Worm (Caenorhabditis elegans) whole organism, L2 larva: ENCODE data around the gene atgp-2.
A peak's percentile ranks its signal among the peaks of the same experiment; 100 is the strongest.

ENCODE experiments used
- C34F6.9 ChIP-seq: fragments of 150-350 bp; optimal IDR thresholded peaks from 2 replicates; lab custom pipeline; 2014; ENCODE audit warnings: missing biosample characterization, missing genetic modification characterization
- F13H6.1 ChIP-seq: sonication (generic microtip); optimal IDR thresholded peaks from 2 replicates; lab custom pipeline; 2016; ENCODE audit warnings: missing genetic modification characterization, missing compliant biosample characterization
- aly-2 ChIP-seq: fragments of 150-350 bp; optimal IDR thresholded peaks from 2 replicates; lab custom pipeline; 2014; ENCODE audit warnings: missing biosample characterization, missing genetic modification characterization
- blmp-1 ChIP-seq: sonication (generic microtip); optimal IDR thresholded peaks from 2 replicates; lab custom pipeline; 2017; ENCODE audit warnings: missing genetic modification characterization, mild to moderate bottlenecking, missing compliant biosample characterization, antibody characterized with exemption, moderate library complexity; ENCODE audit not compliant: insufficient read depth
- ceh-16 ChIP-seq: fragments of 150-350 bp; optimal IDR thresholded peaks from 2 replicates; lab custom pipeline; 2014; ENCODE audit warnings: missing biosample characterization, missing genetic modification characterization
- crh-2 ChIP-seq: sonication (generic microtip); optimal IDR thresholded peaks from 2 replicates; lab custom pipeline; 2017; ENCODE audit warnings: missing biosample characterization, missing genetic modification characterization
- dmd-4 ChIP-seq: sonication (generic microtip); optimal IDR thresholded peaks from 2 replicates; lab custom pipeline; 2017; ENCODE audit warnings: missing biosample characterization, missing genetic modification characterization
- elt-1 ChIP-seq: fragments of 150-350 bp; optimal IDR thresholded peaks from 2 replicates; lab custom pipeline; 2014; ENCODE audit warnings: missing biosample characterization, missing genetic modification characterization
- fos-1 ChIP-seq: fragments of 150-350 bp; optimal IDR thresholded peaks from 2 replicates; lab custom pipeline; 2014; ENCODE audit warnings: missing biosample characterization, missing genetic modification characterization
- gmeb-1 ChIP-seq: fragments of 150-350 bp; optimal IDR thresholded peaks from 2 replicates; lab custom pipeline; 2014; ENCODE audit warnings: missing biosample characterization, missing genetic modification characterization
- lin-11 ChIP-seq: fragments of 150-350 bp; sonication (generic microtip); optimal IDR thresholded peaks from 2 replicates; lab custom pipeline; 2014; ENCODE audit warnings: missing biosample characterization, missing genetic modification characterization, inconsistent platforms, mixed read lengths
- lin-13 ChIP-seq: fragments of 150-350 bp; optimal IDR thresholded peaks from 2 replicates; lab custom pipeline; 2014; ENCODE audit warnings: missing biosample characterization, missing genetic modification reagents, missing genetic modification characterization
- lin-39 ChIP-seq: fragments of 150-350 bp; optimal IDR thresholded peaks from 2 replicates; lab custom pipeline; 2014; ENCODE audit warnings: missing biosample characterization, missing genetic modification reagents, missing genetic modification characterization
- lsy-2 ChIP-seq, 2 experiments: fragments of 150-350 bp in 1 of 2; sonication (generic microtip) in 1 of 2; optimal IDR thresholded peaks; 2 replicates each; lab custom pipeline; 2014 to 2017; ENCODE audit warnings: missing biosample characterization in 2 of 2, missing genetic modification characterization in 2 of 2
- mab-5 ChIP-seq: fragments of 150-350 bp; optimal IDR thresholded peaks from 2 replicates; lab custom pipeline; 2014; ENCODE audit warnings: missing biosample characterization, missing genetic modification characterization
- mbf-1 ChIP-seq: sonication (generic microtip); optimal IDR thresholded peaks from 2 replicates; lab custom pipeline; 2017; ENCODE audit warnings: missing biosample characterization, missing genetic modification characterization
- mdl-1 ChIP-seq, 2 experiments: fragments of 150-350 bp in 1 of 2; sonication (generic microtip) in 1 of 2; optimal IDR thresholded peaks; 2 replicates each; lab custom pipeline; 2017; ENCODE audit warnings: missing biosample characterization in 2 of 2, missing genetic modification characterization in 2 of 2
- nhr-10 ChIP-seq: sonication (generic microtip); optimal IDR thresholded peaks from 2 replicates; lab custom pipeline; 2017; ENCODE audit warnings: missing biosample characterization, missing genetic modification characterization
- nhr-11 ChIP-seq: fragments of 150-350 bp; optimal IDR thresholded peaks from 2 replicates; lab custom pipeline; 2014; ENCODE audit warnings: missing biosample characterization, missing genetic modification characterization
- nhr-129 ChIP-seq: fragments of 150-350 bp; optimal IDR thresholded peaks from 2 replicates; lab custom pipeline; 2014; ENCODE audit warnings: missing biosample characterization, missing genetic modification characterization
- nhr-21 ChIP-seq: fragments of 150-350 bp; optimal IDR thresholded peaks from 2 replicates; lab custom pipeline; 2014; ENCODE audit warnings: missing biosample characterization, missing genetic modification characterization
- nhr-23 ChIP-seq: fragments of 150-350 bp; optimal IDR thresholded peaks from 2 replicates; lab custom pipeline; 2014; ENCODE audit warnings: missing biosample characterization, missing genetic modification reagents, missing genetic modification characterization
- nhr-237 ChIP-seq: fragments of 150-350 bp; optimal IDR thresholded peaks from 2 replicates; lab custom pipeline; 2014; ENCODE audit warnings: missing biosample characterization, missing genetic modification characterization
- nhr-25 ChIP-seq: fragments of 150-350 bp; sonication (generic microtip); optimal IDR thresholded peaks from 3 replicates; lab custom pipeline; 2014; ENCODE audit warnings: missing biosample characterization, missing genetic modification characterization
- nhr-6 ChIP-seq: fragments of 150-350 bp; optimal IDR thresholded peaks from 2 replicates; lab custom pipeline; 2014; ENCODE audit warnings: missing biosample characterization, missing genetic modification characterization
- peb-1 ChIP-seq: fragments of 150-350 bp; optimal IDR thresholded peaks from 2 replicates; lab custom pipeline; 2014; ENCODE audit warnings: missing biosample characterization, missing genetic modification characterization
- skn-1 ChIP-seq: sonication (generic microtip); optimal IDR thresholded peaks from 2 replicates; lab custom pipeline; 2017; ENCODE audit warnings: missing biosample characterization, missing genetic modification characterization
- sma-3 ChIP-seq: sonication (generic microtip); optimal IDR thresholded peaks from 2 replicates; lab custom pipeline; 2016; ENCODE audit warnings: missing genetic modification reagents, missing genetic modification characterization, missing compliant biosample characterization
- sma-9 ChIP-seq, 2 experiments: fragments of 150-350 bp in 1 of 2; sonication (generic microtip) in 1 of 2; optimal IDR thresholded peaks; 2 replicates each; lab custom pipeline; 2014 to 2016; ENCODE audit warnings: missing genetic modification characterization in 2 of 2, mild to moderate bottlenecking in 1 of 2, missing biosample characterization in 1 of 2, missing compliant biosample characterization in 1 of 2, missing genetic modification reagents in 1 of 2, moderate library complexity in 1 of 2
- snpc-4 ChIP-seq: fragments of 150-350 bp; optimal IDR thresholded peaks from 2 replicates; lab custom pipeline; 2014; ENCODE audit warnings: missing biosample characterization, missing genetic modification characterization
- unc-39 ChIP-seq: fragments of 150-350 bp; optimal IDR thresholded peaks from 2 replicates; lab custom pipeline; 2014; ENCODE audit warnings: missing biosample characterization, missing genetic modification characterization
- unc-55 ChIP-seq: fragments of 150-350 bp; sonication (generic microtip); optimal IDR thresholded peaks from 3 replicates; lab custom pipeline; 2014; ENCODE audit warnings: missing biosample characterization, missing genetic modification reagents, missing genetic modification characterization
- unc-62 ChIP-seq: fragments of 150-350 bp; optimal IDR thresholded peaks from 2 replicates; lab custom pipeline; 2014; ENCODE audit warnings: missing biosample characterization, missing genetic modification reagents, missing genetic modification characterization
- zag-1 ChIP-seq: fragments of 150-350 bp; optimal IDR thresholded peaks from 2 replicates; lab custom pipeline; 2014; ENCODE audit warnings: missing biosample characterization, missing genetic modification characterization
- ztf-11 ChIP-seq: sonication (generic microtip); optimal IDR thresholded peaks from 2 replicates; lab custom pipeline; 2017; ENCODE audit warnings: missing biosample characterization, missing genetic modification characterization

Gene atgp-2

ce11 chrII:14666274-14666673 lies 22.4 kb upstream of the atgp-2 start:
- no peak for TF ChIP-seq snpc-4 (tag; lab: Kevin White, UChicago)
- no peak for TF ChIP-seq sma-9 (GFP tag; optimal IDR thresholded peaks at IDR 0.05; lab: Kevin White, UChicago)
- no peak for TF ChIP-seq sma-9 (tag; optimal IDR thresholded peaks at IDR 0.05; lab: Kevin White, UChicago)

DNA sequence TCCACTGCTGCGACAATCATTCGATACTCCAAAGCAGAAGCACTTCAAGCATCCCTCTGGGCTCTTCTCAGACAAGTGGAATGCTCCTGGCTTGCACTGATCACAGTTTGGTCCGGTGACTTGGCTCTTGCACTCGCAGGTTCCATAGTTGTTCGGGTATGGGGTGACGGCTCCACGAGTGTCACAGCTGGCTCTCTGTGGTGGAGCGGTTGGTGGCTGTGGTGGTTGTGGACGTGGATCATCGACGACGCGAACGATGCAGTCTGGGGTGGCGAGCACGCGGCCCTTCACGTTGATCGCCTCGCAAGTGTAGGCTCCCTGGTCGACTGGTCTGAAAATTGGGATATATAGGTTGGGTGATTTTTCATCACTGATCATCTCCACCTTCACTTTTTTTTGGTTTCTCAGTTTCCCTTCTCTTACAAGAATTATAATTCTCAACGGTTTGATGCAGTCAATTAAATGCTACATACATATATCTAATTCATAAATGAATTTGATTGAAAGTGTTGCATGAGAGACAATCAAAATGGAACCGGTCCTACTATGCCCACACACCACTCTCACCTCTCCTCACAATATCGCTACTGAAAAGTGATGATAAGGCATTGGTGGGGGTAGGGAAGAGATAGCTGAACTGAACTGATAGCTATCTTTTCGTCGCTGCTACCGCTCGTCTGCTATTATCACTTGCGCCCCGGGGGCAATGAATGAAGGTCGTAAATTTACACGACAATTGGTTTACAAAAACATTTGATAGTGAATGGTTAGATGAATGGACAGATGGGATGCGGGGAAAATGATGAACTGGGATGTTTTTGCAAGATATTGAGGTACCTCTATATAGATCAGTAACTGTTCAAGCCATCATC lies 21.0 kb upstream of the atgp-2 start:
- no peak for TF ChIP-seq nhr-23 (tag; lab: Kevin White, UChicago)
- TF ChIP-seq unc-62 (GFP tag; lab: Kevin White, UChicago) = no peak
- no peak for TF ChIP-seq unc-55 (GFP tag; lab: Kevin White, UChicago)
- TF ChIP-seq mab-5 (tag; lab: Kevin White, UChicago) = no peak
- no peak for TF ChIP-seq nhr-10 (tag; lab: Kevin White, UChicago)
- TF ChIP-seq nhr-21 (tag; lab: Kevin White, UChicago) = peak; percentile 1
- TF ChIP-seq aly-2 (tag; lab: Kevin White, UChicago) = no peak
- TF ChIP-seq lin-39 = no peak
- TF ChIP-seq C34F6.9 (tag; lab: Kevin White, UChicago) = no peak
- TF ChIP-seq nhr-237 = no peak
- TF ChIP-seq blmp-1 (tag; lab: Kevin White, UChicago) = peak; percentile 61
- no peak for TF ChIP-seq ceh-16 (tag; lab: Kevin White, UChicago)
- peak; percentile 10 for TF ChIP-seq sma-9 (GFP tag; optimal IDR thresholded peaks at IDR 0.05; lab: Kevin White, UChicago)
- no peak for TF ChIP-seq sma-9 (tag; optimal IDR thresholded peaks at IDR 0.05; lab: Kevin White, UChicago)

DNA sequence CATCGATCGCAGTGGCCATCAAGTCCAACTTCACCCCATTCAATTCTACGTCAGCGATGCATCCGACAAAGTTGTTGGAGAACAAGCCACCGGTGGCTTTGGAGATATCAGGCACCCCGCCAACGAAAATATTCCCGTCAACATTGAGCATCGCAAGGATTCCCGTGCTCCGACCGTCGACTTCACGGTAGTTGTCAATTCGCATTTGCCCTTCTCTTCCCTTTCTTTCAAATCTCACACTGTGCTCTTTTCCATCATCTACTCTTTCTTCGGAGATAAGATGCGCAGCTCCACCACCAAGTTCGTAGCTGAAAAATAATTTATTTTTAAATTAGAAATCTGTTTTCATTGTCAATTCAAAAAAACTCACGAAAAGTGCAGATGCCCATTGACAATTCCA lies 3.7 kb upstream of the atgp-2 start:
- TF ChIP-seq ztf-11 (tag; lab: Kevin White, UChicago) (no peak), unc-39 (tag; lab: Kevin White, UChicago) (no peak), fos-1 (no peak), unc-55 (GFP tag; lab: Kevin White, UChicago) (no peak), sma-9 (GFP tag; optimal IDR thresholded peaks at IDR 0.05; lab: Kevin White, UChicago) (no peak), sma-9 (tag; optimal IDR thresholded peaks at IDR 0.05; lab: Kevin White, UChicago) (no peak)

DNA sequence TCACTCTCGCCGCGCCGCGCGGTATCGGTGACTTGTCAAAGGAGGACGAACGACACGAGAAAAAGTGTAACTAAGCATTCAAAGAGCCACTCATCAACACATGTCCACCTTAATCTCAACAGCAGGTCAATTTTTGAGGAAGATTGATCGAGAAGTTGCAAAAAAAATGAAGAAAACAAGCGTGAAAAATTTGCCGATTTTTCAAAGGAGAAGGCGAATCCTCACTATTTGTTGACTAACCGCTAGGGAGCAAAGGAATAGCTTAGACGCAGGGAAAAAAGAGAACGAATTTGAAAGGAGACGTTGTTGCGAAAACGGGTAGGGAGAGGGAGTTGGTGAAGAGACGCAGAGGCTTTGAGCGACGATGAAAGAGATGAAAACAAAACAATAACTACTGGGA lies 1.4 kb upstream of the atgp-2 start:
- TF ChIP-seq crh-2 (tag; lab: Kevin White, UChicago) (peak; percentile 12), elt-1 (tag; lab: Kevin White, UChicago) (no peak), F13H6.1 (tag; lab: Kevin White, UChicago) (peak; percentile 73), unc-62 (GFP tag; lab: Kevin White, UChicago) (peak; percentile 14), dmd-4 (no peak), zag-1 (no peak), mab-5 (tag; lab: Kevin White, UChicago) (peak; percentile 70), lin-13 (no peak), mbf-1 (tag; lab: Kevin White, UChicago) (no peak), sma-3 (GFP tag; lab: Kevin White, UChicago) (no peak), nhr-129 (tag; lab: Kevin White, UChicago) (peak; percentile 79), nhr-25 (peak; percentile 18), unc-55 (GFP tag; lab: Kevin White, UChicago) (peak; percentile 63), unc-39 (tag; lab: Kevin White, UChicago) (no peak), peb-1 (tag; lab: Kevin White, UChicago) (no peak), sma-9 (GFP tag; optimal IDR thresholded peaks at IDR 0.05; lab: Kevin White, UChicago) (peak; percentile 13), sma-9 (tag; optimal IDR thresholded peaks at IDR 0.05; lab: Kevin White, UChicago) (no peak), mdl-1 (tag; optimal IDR thresholded peaks at IDR 0.05; lab: Kevin White, UChicago) (peak in 1 of 2 experiments; percentile 45), lin-11 (tag; lab: Kevin White, UChicago) (no peak), fos-1 (peak; percentile 26), nhr-6 (tag; lab: Kevin White, UChicago) (no peak), C34F6.9 (tag; lab: Kevin White, UChicago) (peak; percentile 52), snpc-4 (tag; lab: Kevin White, UChicago) (peak; percentile 54), lin-39 (peak; percentile 83), gmeb-1 (tag; lab: Kevin White, UChicago) (no peak), blmp-1 (tag; lab: Kevin White, UChicago) (peak; percentile 33), aly-2 (tag; lab: Kevin White, UChicago) (no peak), skn-1 (tag; lab: Kevin White, UChicago) (no peak), nhr-11 (tag; lab: Kevin White, UChicago) (no peak), lsy-2 (tag; optimal IDR thresholded peaks at IDR 0.05; lab: Kevin White, UChicago) (peak in 1 of 2 experiments; percentile 59)
